Worm (Caenorhabditis elegans): Measurements from ENCODE around the gene psr-1.

The psr-1 gene

ce11 chrIV:4660151-4661041 lies 7.3 kb downstream of the psr-1 start, which contains the start of the genes F29B9.11 and jmjd-1.2:
F29B9.11 (minus strand) TSS chrIV:4660201.
jmjd-1.2 (plus strand) TSS chrIV:4660991.
- TF ChIP-seq nhr-237 (tag; optimal IDR thresholded peaks at IDR 0.05): peak; percentile 73
- no peak for TF ChIP-seq elt-3 (tag; optimal IDR thresholded peaks at IDR 0.05)
- no peak for TF ChIP-seq lin-39 (tag; optimal IDR thresholded peaks at IDR 0.05)
- TF ChIP-seq mdl-1 (tag; optimal IDR thresholded peaks at IDR 0.05): peak in 1 of 2 experiments; percentile 51
- TF ChIP-seq dmd-4 (tag; optimal IDR thresholded peaks at IDR 0.05): no peak
- peak; percentile 2 for TF ChIP-seq mbf-1 (tag; optimal IDR thresholded peaks at IDR 0.05)
- peak; percentile 97 for TF ChIP-seq C34F6.9 (tag; optimal IDR thresholded peaks at IDR 0.05)
- TF ChIP-seq nhr-21 (tag; optimal IDR thresholded peaks at IDR 0.05): peak; percentile 89
- TF ChIP-seq unc-39 (tag; optimal IDR thresholded peaks at IDR 0.05): no peak
- peak; percentile 87 to 95 for TF ChIP-seq lsy-2 (tag; optimal IDR thresholded peaks at IDR 0.05)
- TF ChIP-seq lin-11 (tag; optimal IDR thresholded peaks at IDR 0.05): peak; percentile 91
- TF ChIP-seq skn-1 (tag; optimal IDR thresholded peaks at IDR 0.05): no peak
- no peak for TF ChIP-seq aly-2 (tag; optimal IDR thresholded peaks at IDR 0.05)
- TF ChIP-seq nhr-23 (tag; optimal IDR thresholded peaks at IDR 0.05): no peak
- no peak for TF ChIP-seq elt-1 (tag; optimal IDR thresholded peaks at IDR 0.05)
- peak; percentile 84 for TF ChIP-seq nhr-129 (tag; optimal IDR thresholded peaks at IDR 0.05)
- TF ChIP-seq alr-1 (tag; optimal IDR thresholded peaks at IDR 0.05): no peak
- TF ChIP-seq blmp-1 (tag; optimal IDR thresholded peaks at IDR 0.05; ENCODE audit: insufficient read depth): peak; percentile 75
- TF ChIP-seq ztf-1 (GFP tag; conservative IDR thresholded peaks at IDR 0.05): no peak
- peak; percentile 76 for TF ChIP-seq ztf-4 (tag; optimal IDR thresholded peaks at IDR 0.05)
- no peak for TF ChIP-seq ceh-82 (tag; optimal IDR thresholded peaks at IDR 0.05)
- peak; percentile 78 for TF ChIP-seq snpc-4 (tag; optimal IDR thresholded peaks at IDR 0.05)
- TF ChIP-seq egl-27 (tag; optimal IDR thresholded peaks at IDR 0.05): peak; percentile 78
- TF ChIP-seq nhr-6 (tag; optimal IDR thresholded peaks at IDR 0.05): peak; percentile 55
- peak; percentile 92 for TF ChIP-seq F13H6.1 (tag; optimal IDR thresholded peaks at IDR 0.05)
- TF ChIP-seq Y55F3AM.14 (GFP tag; optimal IDR thresholded peaks at IDR 0.05): peak; percentile 74
- peak; percentile 93 for TF ChIP-seq sem-4 (tag; optimal IDR thresholded peaks at IDR 0.05)
- peak; percentile 30 for TF ChIP-seq nhr-10 (tag; optimal IDR thresholded peaks at IDR 0.05)
- peak; percentile 47 for TF ChIP-seq R02D3.7 (tag; optimal IDR thresholded peaks at IDR 0.05)
- TF ChIP-seq crh-2 (tag; optimal IDR thresholded peaks at IDR 0.05): peak; percentile 95
- TF ChIP-seq nhr-11 (tag; optimal IDR thresholded peaks at IDR 0.05): no peak
- TF ChIP-seq zag-1 (tag; optimal IDR thresholded peaks at IDR 0.05): peak; percentile 68
- peak; percentile 82 for TF ChIP-seq mab-5 (tag; optimal IDR thresholded peaks at IDR 0.05)
- no peak for TF ChIP-seq ztf-11 (tag; optimal IDR thresholded peaks at IDR 0.05)
- peak; percentile 98 for TF ChIP-seq sma-3 (GFP tag; optimal IDR thresholded peaks at IDR 0.05)
- TF ChIP-seq unc-62 (GFP tag; optimal IDR thresholded peaks at IDR 0.05): peak; percentile 10
- peak; percentile 72 for TF ChIP-seq ZK546.5 (tag; optimal IDR thresholded peaks at IDR 0.05)
- TF ChIP-seq nhr-25 (tag; optimal IDR thresholded peaks at IDR 0.05): peak; percentile 88
- TF ChIP-seq gmeb-1 (tag; optimal IDR thresholded peaks at IDR 0.05): peak; percentile 79
- peak; percentile 93 for TF ChIP-seq lin-13 (GFP tag; optimal IDR thresholded peaks at IDR 0.05)
- peak; percentile 39 for TF ChIP-seq nhr-77 (tag; optimal IDR thresholded peaks at IDR 0.05)
- TF ChIP-seq nhr-12 (tag; optimal IDR thresholded peaks at IDR 0.05): no peak
- TF ChIP-seq sma-9 (GFP tag; optimal IDR thresholded peaks at IDR 0.05): peak; percentile 88
- TF ChIP-seq sma-9 (tag; optimal IDR thresholded peaks at IDR 0.05): no peak
- TF ChIP-seq peb-1 (tag; optimal IDR thresholded peaks at IDR 0.05): no peak
- no peak for TF ChIP-seq ama-1 (optimal IDR thresholded peaks at IDR 0.05)
- TF ChIP-seq ceh-16 (tag; optimal IDR thresholded peaks at IDR 0.05): peak; percentile 54
- peak; percentile 89 for TF ChIP-seq unc-55 (GFP tag; optimal IDR thresholded peaks at IDR 0.05)
- TF ChIP-seq fos-1 (tag; optimal IDR thresholded peaks at IDR 0.05): peak; percentile 72
